Fruit fly (Drosophila melanogaster) whole organism, adult: Measurements from ENCODE around the gene shep.

Experiments used
- CG11617 ChIP-seq: fragments of 200-800 bp; sonication (Bioruptor generic); optimal IDR thresholded peaks from 2 replicates; lab custom pipeline; 2017; ENCODE audit warnings: mild to moderate bottlenecking, missing biosample characterization, missing genetic modification reagents, missing genetic modification characterization
- CG5204 ChIP-seq: fragments of 200-800 bp; sonication (Bioruptor generic); optimal IDR thresholded peaks from 2 replicates; lab custom pipeline; 2016; ENCODE audit warnings: missing biosample characterization, missing genetic modification characterization
- Clk ChIP-seq: fragments of 200-800 bp; sonication (Bioruptor generic); optimal IDR thresholded peaks from 2 replicates; lab custom pipeline; 2017; ENCODE audit warnings: missing biosample characterization, missing genetic modification characterization

DNA sequence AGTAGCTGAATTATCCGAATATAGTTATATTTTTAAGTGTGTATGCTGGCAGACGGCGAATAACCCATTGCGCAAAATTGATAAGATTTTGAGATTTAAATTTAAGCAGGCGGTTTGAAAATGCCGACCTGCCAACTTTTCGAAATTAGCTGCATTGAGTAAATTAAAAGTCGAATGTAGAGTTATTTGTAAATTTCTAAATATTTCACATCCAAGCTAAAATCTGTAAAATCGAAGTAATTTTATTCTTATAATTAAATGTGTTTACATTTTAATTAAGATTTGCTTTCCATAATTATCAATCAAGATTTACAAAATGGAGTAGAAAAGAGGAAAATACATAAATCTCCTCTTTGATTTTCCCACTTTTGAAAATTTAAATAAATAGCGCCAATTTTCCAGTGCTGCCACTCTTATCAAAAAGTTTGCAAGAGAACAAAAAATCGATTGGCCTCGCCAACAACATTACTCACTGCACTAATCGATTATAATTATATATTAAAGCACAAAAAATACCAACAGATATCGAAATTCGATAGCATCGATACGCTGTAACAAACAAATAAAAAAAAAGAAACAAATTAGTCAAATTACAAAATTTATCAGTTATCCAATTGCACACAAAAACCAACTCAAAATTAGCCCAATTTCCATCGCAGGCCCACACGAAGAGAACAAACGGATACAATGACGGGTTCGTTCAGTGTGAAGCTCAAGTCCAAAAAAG, 143.9 kb downstream of the shep start, which contains the start of gene Yod1:
- no peak for TF ChIP-seq CG11617 (GFP tag; lab: Kevin White, UChicago)
- no peak for TF ChIP-seq CG5204 (GFP tag; lab: Kevin White, UChicago)
- TF ChIP-seq Clk (GFP tag; lab: Kevin White, UChicago) = no peak
